Fruit fly (Drosophila melanogaster) whole organism, wandering third instar larva: ENCODE results near the gene Uqcc1.
"Not testable (repeated sequence)": the region's sequence is repeated elsewhere in the genome, so short reads cannot be mapped to it uniquely, and the experiment has no call there.

Experiments used
- CG32264 ChIP-seq: fragments of 200-800 bp; sonication (Bioruptor generic); optimal IDR thresholded peaks from 2 replicates; lab custom pipeline; 2016; ENCODE audit warnings: missing biosample characterization, missing genetic modification characterization
- Dif ChIP-seq: fragments of 200-275, 200-300 bp; sonication (Bioruptor generic); optimal IDR thresholded peaks from 2 replicates; lab custom pipeline; 2018; ENCODE audit warnings: missing biosample characterization, missing genetic modification characterization; ENCODE audit not compliant: partially characterized antibody
- N ChIP-seq: fragments of >200 bp; optimal IDR thresholded peaks from 2 replicates; lab custom pipeline; 2018; ENCODE audit warnings: missing biosample characterization, missing external identifiers, missing genetic modification characterization
- brk ChIP-seq: fragments of 200-800 bp; sonication (Bioruptor generic); optimal IDR thresholded peaks from 2 replicates; lab custom pipeline; 2016; ENCODE audit warnings: missing biosample characterization, mild to moderate bottlenecking, missing genetic modification characterization
- foxo ChIP-seq, 2 experiments: fragments of 200-800 bp; sonication (Bioruptor generic); optimal IDR thresholded peaks; 2 replicates in 1 of 2; 3 replicates in 1 of 2; lab custom pipeline; 2016 to 2017; ENCODE audit warnings: missing biosample characterization in 2 of 2, missing genetic modification characterization in 2 of 2
- psq ChIP-seq: fragments of 200-800 bp; sonication (Bioruptor generic); optimal IDR thresholded peaks from 3 replicates; lab custom pipeline; 2017; ENCODE audit warnings: missing biosample characterization, mild to moderate bottlenecking, missing genetic modification characterization, moderate library complexity
- sv ChIP-seq: fragments of 200-800 bp; sonication (Bioruptor generic); optimal IDR thresholded peaks from 3 replicates; lab custom pipeline; 2016; ENCODE audit warnings: missing biosample characterization, missing genetic modification characterization
- usp ChIP-seq: fragments of >200 bp; optimal IDR thresholded peaks from 2 replicates; lab custom pipeline; 2017; ENCODE audit warnings: missing biosample characterization, missing genetic modification characterization

DNA sequence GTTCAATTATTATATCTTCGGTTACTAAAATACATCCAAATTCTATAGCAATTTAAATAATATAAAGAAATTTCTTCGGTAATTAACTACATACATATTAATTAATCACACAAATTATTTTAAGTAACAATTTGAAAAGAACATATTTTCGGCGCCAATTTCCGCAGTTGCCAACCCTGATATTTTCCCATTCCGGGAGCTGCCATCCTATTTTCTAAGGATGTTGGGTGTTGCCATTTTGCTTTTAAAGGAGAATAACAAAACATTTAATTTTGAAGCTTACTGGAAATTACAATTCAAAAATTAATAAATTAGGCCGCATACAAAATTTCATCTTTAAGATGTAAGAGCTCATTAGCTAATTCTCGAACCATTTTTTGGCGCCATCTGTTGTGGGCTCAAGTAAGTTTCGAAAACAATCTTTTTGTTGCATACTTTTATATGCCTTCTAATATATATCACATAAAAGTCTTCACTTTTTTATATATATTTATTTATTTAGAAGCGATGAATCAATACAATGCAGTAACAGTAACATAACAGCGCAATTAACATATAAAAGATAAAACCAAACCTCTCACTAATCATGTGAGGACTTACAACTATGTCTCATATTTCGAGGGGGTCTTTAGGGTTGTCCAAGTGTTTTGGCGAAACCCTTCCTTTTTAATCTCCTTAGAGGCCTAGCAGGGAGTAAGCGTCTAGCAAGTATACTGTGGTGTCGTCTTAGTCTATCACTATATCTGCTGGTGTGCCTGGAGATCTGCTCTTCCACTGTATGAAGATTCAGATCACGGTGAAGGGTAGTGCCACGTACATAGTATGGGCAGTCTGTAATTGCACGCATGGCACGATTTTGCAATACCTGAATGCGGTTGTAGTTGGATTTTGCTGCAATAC lies 36.8 kb upstream of the Uqcc1 start:
- not testable (repeated sequence) for TF ChIP-seq N; foxo (GFP tag; optimal IDR thresholded peaks at IDR 0.05; lab: Kevin White, UChicago); psq (GFP tag; lab: Kevin White, UChicago); brk (GFP tag; lab: Kevin White, UChicago); usp (GFP tag; lab: Kevin White, UChicago); Dif (GFP tag; lab: Kevin White, UChicago); CG32264 (GFP tag; lab: Kevin White, UChicago); sv (GFP tag; lab: Kevin White, UChicago)
